Fruit fly (Drosophila melanogaster) whole organism, prepupa: ENCODE measurements around the gene Acp63F.

Experiments used
- Blimp-1 ChIP-seq: fragments of 200-800 bp; sonication (Bioruptor generic); optimal IDR thresholded peaks from 3 replicates; lab custom pipeline; 2017; ENCODE audit warnings: missing biosample characterization, missing genetic modification characterization, mild to moderate bottlenecking, moderate library complexity, missing genetic modification reagents
- CG10631 ChIP-seq: fragments of 200-800 bp; sonication (Bioruptor generic); optimal IDR thresholded peaks from 2 replicates; lab custom pipeline; 2016; ENCODE audit warnings: missing biosample characterization, missing genetic modification characterization
- CG10669 ChIP-seq: fragments of 200-800 bp; sonication (Bioruptor generic); optimal IDR thresholded peaks from 3 replicates; lab custom pipeline; 2018; ENCODE audit warnings: missing biosample characterization, mild to moderate bottlenecking, missing genetic modification characterization, moderate library complexity
- CG11294 ChIP-seq: fragments of 200-800 bp; sonication (Bioruptor generic); IDR thresholded peaks from 2 replicates; pipeline ENCODE4 v1.3.6; 2022; ENCODE audit warnings: missing biosample characterization, missing genetic modification characterization
- CG11762 ChIP-seq: fragments of 200-800 bp; sonication (Bioruptor generic); optimal IDR thresholded peaks from 3 replicates; lab custom pipeline; 2016; ENCODE audit warnings: missing biosample characterization, missing genetic modification characterization; ENCODE audit not compliant: insufficient read depth
- CG15336 ChIP-seq: fragments of 200-800 bp; sonication (Bioruptor generic); IDR thresholded peaks from 2 replicates; pipeline ENCODE4 v1.3.6; 2022; ENCODE audit warnings: missing biosample characterization, missing genetic modification characterization
- CG16779 ChIP-seq: fragments of 200-800 bp; sonication (Bioruptor generic); optimal IDR thresholded peaks from 3 replicates; lab custom pipeline; 2017; ENCODE audit warnings: missing biosample characterization, mild to moderate bottlenecking, missing genetic modification characterization
- CG34406 ChIP-seq: fragments of 200-800 bp; sonication (Bioruptor generic); optimal IDR thresholded peaks from 3 replicates; lab custom pipeline; 2016; ENCODE audit warnings: missing biosample characterization, missing genetic modification characterization
- CG3919 ChIP-seq: fragments of 200-800 bp; sonication (Bioruptor generic); optimal IDR thresholded peaks from 3 replicates; lab custom pipeline; 2016; ENCODE audit warnings: missing biosample characterization, missing genetic modification characterization
- CG6163 ChIP-seq: fragments of 200-800 bp; sonication (Bioruptor generic); IDR thresholded peaks from 3 replicates; pipeline ENCODE4 v1.3.6; 2022; ENCODE audit warnings: missing biosample characterization, missing genetic modification characterization
- CG6276 ChIP-seq: fragments of 200-800 bp; sonication (Bioruptor generic); optimal IDR thresholded peaks from 2 replicates; lab custom pipeline; 2017; ENCODE audit warnings: missing biosample characterization, mild to moderate bottlenecking, missing genetic modification characterization
- CG6792 ChIP-seq: fragments of 200-800 bp; sonication (Bioruptor generic); optimal IDR thresholded peaks from 3 replicates; lab custom pipeline; 2016; ENCODE audit warnings: missing biosample characterization, missing genetic modification characterization
- CG6808 ChIP-seq: fragments of 200-800 bp; sonication (Bioruptor generic); optimal IDR thresholded peaks from 3 replicates; lab custom pipeline; 2017; ENCODE audit warnings: missing biosample characterization, missing genetic modification characterization, mild to moderate bottlenecking, moderate library complexity, missing genetic modification reagents
- CG7368 ChIP-seq: fragments of 200-800 bp; sonication (Bioruptor generic); optimal IDR thresholded peaks from 3 replicates; lab custom pipeline; 2016; ENCODE audit warnings: missing biosample characterization, missing genetic modification characterization
- CG8119 ChIP-seq: fragments of 200-800 bp; sonication (Bioruptor generic); IDR thresholded peaks from 3 replicates; pipeline ENCODE4 v1.3.6; 2022; ENCODE audit warnings: missing biosample characterization, missing genetic modification characterization
- CG8319 ChIP-seq: fragments of 200-800 bp; sonication (Bioruptor generic); optimal IDR thresholded peaks from 3 replicates; lab custom pipeline; 2016; ENCODE audit warnings: missing biosample characterization, missing genetic modification characterization
- CG8632 ChIP-seq: fragments of 200-800 bp; sonication (Bioruptor generic); optimal IDR thresholded peaks from 3 replicates; lab custom pipeline; 2016; ENCODE audit warnings: missing biosample characterization, missing genetic modification characterization
- CG9139 ChIP-seq: fragments of 200-800 bp; sonication (Bioruptor generic); optimal IDR thresholded peaks from 3 replicates; lab custom pipeline; 2017; ENCODE audit warnings: missing biosample characterization, mild to moderate bottlenecking, missing genetic modification characterization
- Eip75B ChIP-seq: fragments of 200-800 bp; sonication (Bioruptor generic); optimal IDR thresholded peaks from 3 replicates; lab custom pipeline; 2016; ENCODE audit warnings: missing biosample characterization, missing genetic modification characterization
- Eip78C ChIP-seq: fragments of 200-800 bp; sonication (Bioruptor generic); peaks from one replicate; lab custom pipeline; 2016; ENCODE audit warnings: missing biosample characterization, missing genetic modification characterization
- Eip93F ChIP-seq: fragments of 200-800 bp; sonication (Bioruptor generic); optimal IDR thresholded peaks from 2 replicates; lab custom pipeline; 2016; ENCODE audit warnings: missing biosample characterization, mild to moderate bottlenecking, missing genetic modification characterization
- Ets21C ChIP-seq: fragments of 200-800 bp; sonication (Bioruptor generic); optimal IDR thresholded peaks from 3 replicates; lab custom pipeline; 2016; ENCODE audit warnings: missing biosample characterization, missing genetic modification characterization
- Ets96B ChIP-seq: fragments of 200-800 bp; optimal IDR thresholded peaks from 2 replicates; lab custom pipeline; 2019; ENCODE audit warnings: missing biosample characterization, mild to moderate bottlenecking, missing genetic modification characterization, moderate library complexity
- Gug ChIP-seq: fragments of 200-800 bp; sonication (Bioruptor generic); IDR thresholded peaks from 2 replicates; pipeline ENCODE4 v1.3.6; 2022; ENCODE audit warnings: missing biosample characterization, missing genetic modification characterization
- Hr38 ChIP-seq: sonication (Bioruptor generic); optimal IDR thresholded peaks from 2 replicates; lab custom pipeline; 2016; ENCODE audit warnings: missing biosample characterization, missing genetic modification characterization
- Hr4 ChIP-seq: fragments of 200-800 bp; sonication (Bioruptor generic); optimal IDR thresholded peaks from 3 replicates; lab custom pipeline; 2016; ENCODE audit warnings: missing biosample characterization, missing genetic modification characterization
- Lpt ChIP-seq: fragments of 200-800 bp; sonication (Bioruptor generic); optimal IDR thresholded peaks from 3 replicates; lab custom pipeline; 2016; ENCODE audit warnings: missing biosample characterization, missing genetic modification characterization
- Met ChIP-seq: fragments of 200-800 bp; sonication (Bioruptor generic); optimal IDR thresholded peaks from 3 replicates; lab custom pipeline; 2016; ENCODE audit warnings: missing biosample characterization, missing genetic modification characterization
- OdsH ChIP-seq: fragments of 200-800 bp; sonication (Bioruptor generic); optimal IDR thresholded peaks from 3 replicates; lab custom pipeline; 2016; ENCODE audit warnings: missing biosample characterization, missing genetic modification characterization
- Smox ChIP-seq: fragments of 200-800 bp; sonication (Bioruptor generic); optimal IDR thresholded peaks from 3 replicates; lab custom pipeline; 2016; ENCODE audit warnings: missing biosample characterization, missing genetic modification characterization
- Sox102F ChIP-seq: fragments of 200-800 bp; sonication (Bioruptor generic); optimal IDR thresholded peaks from 2 replicates; lab custom pipeline; 2016; ENCODE audit warnings: missing biosample characterization, mild to moderate bottlenecking, missing genetic modification characterization
- Sox14 ChIP-seq: fragments of 200-800 bp; sonication (Bioruptor generic); optimal IDR thresholded peaks from 3 replicates; lab custom pipeline; 2016; ENCODE audit warnings: missing biosample characterization, missing genetic modification characterization
- achi ChIP-seq: fragments of 200-800 bp; sonication (Bioruptor generic); optimal IDR thresholded peaks from 3 replicates; lab custom pipeline; 2016; ENCODE audit warnings: missing biosample characterization, missing genetic modification characterization
- dsx ChIP-seq: fragments of 200-800 bp; optimal IDR thresholded peaks from 3 replicates; lab custom pipeline; 2019; ENCODE audit warnings: missing biosample characterization, mild to moderate bottlenecking, missing genetic modification characterization, moderate library complexity; ENCODE audit not compliant: poor library complexity, severe bottlenecking
- eg ChIP-seq: fragments of 200-800 bp; sonication (Bioruptor generic); IDR thresholded peaks from 3 replicates; pipeline ENCODE4 v1.3.6; 2022; ENCODE audit warnings: missing biosample characterization, missing genetic modification characterization
- fd59A ChIP-seq: fragments of 200-800 bp; sonication (Bioruptor generic); optimal IDR thresholded peaks from 2 replicates; lab custom pipeline; 2017; ENCODE audit warnings: missing biosample characterization, mild to moderate bottlenecking, missing genetic modification characterization, missing genetic modification reagents
- fkh ChIP-seq: fragments of 200-800 bp; sonication (Bioruptor generic); optimal IDR thresholded peaks from 3 replicates; lab custom pipeline; 2017; ENCODE audit warnings: missing biosample characterization, mild to moderate bottlenecking, missing genetic modification characterization, moderate library complexity
- lz ChIP-seq: fragments of 200-800 bp; sonication (Bioruptor generic); optimal IDR thresholded peaks from 3 replicates; lab custom pipeline; 2016; ENCODE audit warnings: missing biosample characterization, missing genetic modification characterization
- net ChIP-seq: fragments of 200-800 bp; sonication (Bioruptor generic); optimal IDR thresholded peaks from 3 replicates; lab custom pipeline; 2016; ENCODE audit warnings: missing biosample characterization, missing genetic modification characterization
- pdm3 ChIP-seq: fragments of 200-800 bp; sonication (Bioruptor generic); optimal IDR thresholded peaks from 3 replicates; lab custom pipeline; 2016; ENCODE audit warnings: missing biosample characterization, missing genetic modification characterization
- salr ChIP-seq, 2 experiments: fragments of 200-800 bp; sonication (Bioruptor generic); optimal IDR thresholded peaks; 3 replicates each; lab custom pipeline; 2016 to 2018; ENCODE audit warnings: missing biosample characterization in 2 of 2, missing genetic modification characterization in 2 of 2, mild to moderate bottlenecking in 1 of 2
- spab ChIP-seq: fragments of 200-800 bp; sonication (Bioruptor generic); optimal IDR thresholded peaks from 2 replicates; lab custom pipeline; 2017; ENCODE audit warnings: missing biosample characterization, mild to moderate bottlenecking, missing genetic modification characterization, missing genetic modification reagents
- ss ChIP-seq, 2 experiments: fragments of 200-800 bp; sonication (Bioruptor generic); optimal IDR thresholded peaks; 2 replicates in 1 of 2; 3 replicates in 1 of 2; lab custom pipeline; 2017 to 2018; ENCODE audit warnings: mild to moderate bottlenecking in 2 of 2, missing biosample characterization in 2 of 2, missing genetic modification characterization in 2 of 2, moderate library complexity in 1 of 2
- svp ChIP-seq: fragments of 200-800 bp; sonication (Bioruptor generic); peaks from one replicate; lab custom pipeline; 2016; ENCODE audit warnings: missing biosample characterization, missing genetic modification characterization
- topi ChIP-seq: fragments of 200-800 bp; sonication (Bioruptor generic); optimal IDR thresholded peaks from 3 replicates; lab custom pipeline; 2016; ENCODE audit warnings: missing biosample characterization, missing genetic modification characterization
- vri ChIP-seq: fragments of 200-800 bp; sonication (Bioruptor generic); optimal IDR thresholded peaks from 3 replicates; lab custom pipeline; 2016; ENCODE audit warnings: missing biosample characterization, mild to moderate bottlenecking, missing genetic modification characterization

The Acp63F gene

dm6 chr3L:3816254-3816653, at the start of gene Acp63F:
Gene Acp63F, minus strand, starts transcription at chr3L:3816354.
- no peak for TF ChIP-seq CG6163 (GFP tag; lab: Robert Waterston, UW)
- TF ChIP-seq Smox, result no peak
- no peak for TF ChIP-seq Met (GFP tag; lab: Kevin White, UChicago)
- no peak for TF ChIP-seq CG16779 (tag; lab: Kevin White, UChicago)
- no peak for TF ChIP-seq eg
- TF ChIP-seq Gug, result no peak
- no peak for TF ChIP-seq net (GFP tag; lab: Kevin White, UChicago)
- no peak for TF ChIP-seq svp (GFP tag; lab: Kevin White, UChicago)
- TF ChIP-seq OdsH (GFP tag; lab: Kevin White, UChicago), result no peak
- no peak for TF ChIP-seq Sox102F (GFP tag; lab: Kevin White, UChicago)
- TF ChIP-seq fkh, result no peak
- no peak for TF ChIP-seq Ets21C (GFP tag; lab: Kevin White, UChicago)
- no peak for TF ChIP-seq CG8119 (GFP tag; lab: Robert Waterston, UW)
- TF ChIP-seq Ets96B (tag; lab: Kevin White, UChicago), result no peak
- TF ChIP-seq CG34406 (GFP tag; lab: Kevin White, UChicago), result no peak
- TF ChIP-seq CG7368 (GFP tag; lab: Kevin White, UChicago), result no peak

- TF ChIP-seq dsx (GFP tag; lab: Kevin White, UChicago) (peak; percentile 29), svp (GFP tag; lab: Kevin White, UChicago) (peak; percentile 51), Eip78C (GFP tag; lab: Kevin White, UChicago) (peak; percentile 4), ss (GFP tag; optimal IDR thresholded peaks at IDR 0.05; lab: Kevin White, UChicago) (peak in 1 of 2 experiments; percentile 69), pdm3 (GFP tag; lab: Kevin White, UChicago) (no peak), fd59A (GFP tag; lab: Kevin White, UChicago) (no peak), eg (no peak), CG6808 (no peak), CG34406 (GFP tag; lab: Kevin White, UChicago) (no peak), CG3919 (GFP tag; lab: Kevin White, UChicago) (peak; percentile 7), achi (no peak)
Measured at dm6 chr3L:3865290-3865891, 49.2 kb upstream of the Acp63F start.

dm6 chr3L:3863462-3863861, 47.3 kb upstream of the Acp63F start:
- TF ChIP-seq spab (GFP tag; lab: Kevin White, UChicago) (no peak), CG8119 (GFP tag; lab: Robert Waterston, UW) (no peak), Sox102F (GFP tag; lab: Kevin White, UChicago) (peak; percentile 11), salr (GFP tag; optimal IDR thresholded peaks at IDR 0.05; lab: Kevin White, UChicago) (no peak), CG8632 (no peak), ss (GFP tag; optimal IDR thresholded peaks at IDR 0.05; lab: Kevin White, UChicago) (no peak), CG34406 (GFP tag; lab: Kevin White, UChicago) (no peak), pdm3 (GFP tag; lab: Kevin White, UChicago) (peak; percentile 12), Met (GFP tag; lab: Kevin White, UChicago) (peak; percentile 33), topi (GFP tag; lab: Kevin White, UChicago) (peak; percentile 28), CG6792 (no peak), CG9139 (no peak), CG11762 (GFP tag; lab: Kevin White, UChicago) (no peak), CG6808 (no peak), Eip93F (GFP tag; lab: Kevin White, UChicago) (no peak), Eip75B (GFP tag; lab: Kevin White, UChicago) (peak; percentile 22), net (GFP tag; lab: Kevin White, UChicago) (no peak), Gug (no peak), CG10631 (GFP tag; lab: Kevin White, UChicago) (peak; percentile 34), Smox (peak; percentile 10), CG7368 (GFP tag; lab: Kevin White, UChicago) (no peak), Hr38 (GFP tag; lab: Kevin White, UChicago) (no peak), Ets21C (GFP tag; lab: Kevin White, UChicago) (no peak), lz (GFP tag; lab: Kevin White, UChicago) (peak; percentile 1), CG11294 (GFP tag; lab: Robert Waterston, UW) (no peak), CG15336 (no peak), Blimp-1 (no peak), Hr4 (GFP tag; lab: Kevin White, UChicago) (no peak), Sox14 (GFP tag; lab: Kevin White, UChicago) (peak; percentile 8), CG8319 (GFP tag; lab: Kevin White, UChicago) (no peak), CG6276 (GFP tag; lab: Kevin White, UChicago) (no peak), CG10669 (GFP tag; lab: Kevin White, UChicago) (no peak), Lpt (GFP tag; lab: Kevin White, UChicago) (no peak), vri (no peak)
